Worm (Caenorhabditis elegans) whole organism, L3 larva: ENCODE results near the gene nlp-23.

Source experiments
- R02D3.7 ChIP-seq: fragments of 150-350 bp; optimal IDR thresholded peaks from 2 replicates; lab custom pipeline; 2014; ENCODE audit warnings: missing biosample characterization, missing genetic modification characterization
- ZK546.5 ChIP-seq: sonication (generic microtip); optimal IDR thresholded peaks from 2 replicates; lab custom pipeline; 2017; ENCODE audit warnings: missing biosample characterization, missing genetic modification characterization
- aly-2 ChIP-seq: fragments of 150-350 bp; optimal IDR thresholded peaks from 2 replicates; lab custom pipeline; 2014; ENCODE audit warnings: missing biosample characterization, missing genetic modification characterization
- ama-1 ChIP-seq: fragments of 150-350 bp; optimal IDR thresholded peaks from 2 replicates; lab custom pipeline; 2018
- ceh-28 ChIP-seq: fragments of 150-350 bp; optimal IDR thresholded peaks from 2 replicates; lab custom pipeline; 2014; ENCODE audit warnings: missing biosample characterization, missing genetic modification reagents, missing genetic modification characterization
- ceh-82 ChIP-seq: fragments of 150-350 bp; optimal IDR thresholded peaks from 2 replicates; lab custom pipeline; 2014; ENCODE audit warnings: missing biosample characterization, missing genetic modification characterization
- ceh-9 ChIP-seq: sonication (generic microtip); optimal IDR thresholded peaks from 2 replicates; lab custom pipeline; 2018; ENCODE audit warnings: missing biosample characterization, missing genetic modification characterization
- egl-5 ChIP-seq: fragments of 150-350 bp; optimal IDR thresholded peaks from 2 replicates; lab custom pipeline; 2017; ENCODE audit warnings: missing biosample characterization, missing genetic modification reagents, missing genetic modification characterization, inconsistent platforms
- elt-1 ChIP-seq: fragments of 150-350 bp; optimal IDR thresholded peaks from 2 replicates; lab custom pipeline; 2014; ENCODE audit warnings: missing biosample characterization, missing genetic modification characterization
- elt-2 ChIP-seq: sonication (generic microtip); optimal IDR thresholded peaks from 2 replicates; lab custom pipeline; 2016; ENCODE audit warnings: missing genetic modification reagents, mild to moderate bottlenecking, missing genetic modification characterization, missing compliant biosample characterization
- elt-3 ChIP-seq, 3 experiments: fragments of 150-350 bp in 1 of 3; sonication (generic microtip) in 2 of 3; optimal IDR thresholded peaks; 2 replicates in 2 of 3; 4 replicates in 1 of 3; lab custom pipeline; 2014 to 2017; ENCODE audit warnings: missing biosample characterization in 3 of 3, missing genetic modification characterization in 3 of 3
- eor-1 ChIP-seq, 2 experiments: fragments of 150-350 bp; optimal IDR thresholded peaks; 2 replicates each; lab custom pipeline; 2014 to 2018; ENCODE audit warnings: missing biosample characterization in 2 of 2, missing genetic modification characterization in 2 of 2
- fkh-10 ChIP-seq: sonication (generic microtip); optimal IDR thresholded peaks from 2 replicates; lab custom pipeline; 2017; ENCODE audit warnings: missing biosample characterization, missing genetic modification reagents, missing genetic modification characterization
- fkh-2 ChIP-seq: fragments of 150-350 bp; optimal IDR thresholded peaks from 2 replicates; lab custom pipeline; 2014; ENCODE audit warnings: missing biosample characterization, missing genetic modification reagents, missing genetic modification characterization
- fos-1 ChIP-seq: fragments of 150-350 bp; optimal IDR thresholded peaks from 2 replicates; lab custom pipeline; 2014; ENCODE audit warnings: missing biosample characterization, missing genetic modification characterization
- lin-15B ChIP-seq: fragments of 150-350 bp; optimal IDR thresholded peaks from 2 replicates; lab custom pipeline; 2014; ENCODE audit warnings: missing biosample characterization, missing genetic modification characterization
- lin-39 ChIP-seq: fragments of 150-350 bp; optimal IDR thresholded peaks from 2 replicates; lab custom pipeline; 2018; ENCODE audit warnings: missing biosample characterization, missing genetic modification reagents, missing genetic modification characterization
- lsy-12 ChIP-seq: sonication (generic microtip); optimal IDR thresholded peaks from 2 replicates; lab custom pipeline; 2016; ENCODE audit warnings: mild to moderate bottlenecking, missing genetic modification characterization, missing compliant biosample characterization
- mdl-1 ChIP-seq: fragments of 150-350 bp; optimal IDR thresholded peaks from 2 replicates; lab custom pipeline; 2014; ENCODE audit warnings: missing biosample characterization, missing genetic modification characterization
- nfya-1 ChIP-seq: sonication (generic microtip); optimal IDR thresholded peaks from 2 replicates; lab custom pipeline; 2017; ENCODE audit warnings: missing genetic modification characterization, mild to moderate bottlenecking, missing compliant biosample characterization, antibody characterized with exemption, moderate library complexity; ENCODE audit not compliant: insufficient read depth
- nhr-11 ChIP-seq: fragments of 150-350 bp; optimal IDR thresholded peaks from 2 replicates; lab custom pipeline; 2014; ENCODE audit warnings: missing biosample characterization, missing genetic modification characterization
- nhr-12 ChIP-seq: fragments of 150-350 bp; optimal IDR thresholded peaks from 2 replicates; lab custom pipeline; 2014; ENCODE audit warnings: missing biosample characterization, missing genetic modification characterization
- nhr-23 ChIP-seq: fragments of 150-350 bp; optimal IDR thresholded peaks from 2 replicates; lab custom pipeline; 2014; ENCODE audit warnings: missing biosample characterization, missing genetic modification reagents, missing genetic modification characterization
- nhr-237 ChIP-seq: fragments of 150-350 bp; optimal IDR thresholded peaks from 2 replicates; lab custom pipeline; 2014; ENCODE audit warnings: missing biosample characterization, missing genetic modification characterization
- nhr-25 ChIP-seq: sonication (generic microtip); optimal IDR thresholded peaks from 2 replicates; lab custom pipeline; 2017; ENCODE audit warnings: missing biosample characterization, missing genetic modification characterization
- nhr-28 ChIP-seq: fragments of 150-350 bp; optimal IDR thresholded peaks from 2 replicates; lab custom pipeline; 2014; ENCODE audit warnings: missing biosample characterization, missing genetic modification characterization
- nhr-67 ChIP-seq: fragments of 150-350 bp; optimal IDR thresholded peaks from 2 replicates; lab custom pipeline; 2014; ENCODE audit warnings: missing biosample characterization, missing genetic modification characterization
- nhr-77 ChIP-seq: fragments of 150-350 bp; optimal IDR thresholded peaks from 2 replicates; lab custom pipeline; 2014; ENCODE audit warnings: missing biosample characterization, missing genetic modification characterization
- pha-4 ChIP-seq: fragments of 150-350 bp; optimal IDR thresholded peaks from 2 replicates; lab custom pipeline; 2014; ENCODE audit warnings: missing biosample characterization, missing genetic modification reagents, missing genetic modification characterization
- sea-2 ChIP-seq: fragments of 150-350 bp; sonication (generic microtip); optimal IDR thresholded peaks from 4 replicates; lab custom pipeline; 2014; ENCODE audit warnings: missing biosample characterization, missing genetic modification reagents, missing genetic modification characterization
- skn-1 ChIP-seq: fragments of 150-350 bp; optimal IDR thresholded peaks from 2 replicates; lab custom pipeline; 2014; ENCODE audit warnings: missing biosample characterization, missing genetic modification characterization
- snpc-4 ChIP-seq: fragments of 150-350 bp; optimal IDR thresholded peaks from 2 replicates; lab custom pipeline; 2014; ENCODE audit warnings: missing biosample characterization, missing genetic modification characterization
- unc-39 ChIP-seq: sonication (generic microtip); optimal IDR thresholded peaks from 4 replicates; lab custom pipeline; 2017; ENCODE audit warnings: missing biosample characterization, missing genetic modification characterization
- unc-62 ChIP-seq: fragments of 150-350 bp; sonication (generic microtip); optimal IDR thresholded peaks from 4 replicates; lab custom pipeline; 2014; ENCODE audit warnings: missing biosample characterization, missing genetic modification reagents, missing genetic modification characterization
- zag-1 ChIP-seq: fragments of 150-350 bp; optimal IDR thresholded peaks from 2 replicates; lab custom pipeline; 2014; ENCODE audit warnings: missing biosample characterization, missing genetic modification characterization
- ztf-4 ChIP-seq: fragments of 150-350 bp; optimal IDR thresholded peaks from 2 replicates; lab custom pipeline; 2014; ENCODE audit warnings: missing biosample characterization, missing genetic modification characterization

nlp-23 gene

DNA sequence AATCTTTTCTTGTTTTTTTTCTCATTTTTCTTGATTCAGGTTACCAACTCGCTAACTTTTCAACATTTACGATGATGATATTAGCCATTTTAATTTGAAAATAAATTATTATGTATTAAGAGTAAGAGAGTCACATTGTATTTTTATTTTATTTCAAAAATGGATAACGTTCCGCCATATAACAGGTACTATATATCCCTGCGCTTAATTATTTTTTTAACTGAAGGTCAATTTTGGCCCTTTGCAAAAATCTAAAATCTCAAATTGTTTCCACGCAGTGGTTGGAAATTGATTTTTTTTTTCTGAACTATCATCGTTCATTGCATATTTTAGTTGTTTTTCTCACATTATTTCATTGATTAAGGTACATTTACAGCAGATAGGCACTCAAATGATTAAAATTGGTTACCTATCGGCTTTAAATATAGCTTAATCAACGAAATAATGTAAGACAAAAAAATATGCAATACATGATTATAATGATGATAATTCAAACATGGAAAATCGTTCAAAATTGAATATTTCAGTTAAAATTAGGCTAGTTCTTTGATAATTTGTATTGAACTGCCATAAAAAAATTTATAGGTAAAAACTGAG is 22.0 kb upstream of the nlp-23 start (continued):
- peak; percentile 40 for TF ChIP-seq ZK546.5 (tag; lab: Kevin White, UChicago)
- TF ChIP-seq snpc-4 (tag; lab: Kevin White, UChicago) = peak; percentile 89

ce11 chrX:2362872-2363271 is 20.1 kb upstream of the nlp-23 start:
- TF ChIP-seq lsy-12 (no peak), elt-3 (tag; optimal IDR thresholded peaks at IDR 0.05; lab: Kevin White, UChicago) (no peak)

DNA sequence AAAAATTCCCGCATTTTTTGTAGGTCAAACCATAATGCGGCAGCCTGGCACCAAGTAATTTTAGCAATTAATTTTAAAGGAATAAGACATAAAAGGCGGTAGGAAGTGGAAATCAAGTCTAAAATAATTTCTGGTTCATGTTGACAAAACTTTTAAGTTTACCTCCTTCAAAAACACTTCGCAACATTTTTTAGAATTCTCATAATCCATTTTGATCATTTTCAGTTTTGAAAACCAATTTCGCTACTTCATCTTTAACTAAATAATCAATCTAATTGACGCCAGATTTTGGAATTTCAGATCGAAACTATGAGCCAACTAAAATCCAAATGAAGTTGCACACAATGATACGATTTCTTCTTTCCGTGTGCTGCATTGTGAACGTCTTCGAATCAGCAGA is 17.0 kb upstream of the nlp-23 start, which contains the start of gene lgc-40:
lgc-40 (plus strand) TSS at position 301 of the 400 bp plus-strand sequence.
- TF ChIP-seq nhr-23 (tag; lab: Kevin White, UChicago) (no peak), pha-4 (no peak), lin-39 (tag; lab: Kevin White, UChicago) (no peak), ama-1 (lab: Kevin White, UChicago) (no peak), elt-1 (no peak), unc-39 (tag; lab: Kevin White, UChicago) (no peak), unc-62 (no peak), R02D3.7 (tag; lab: Kevin White, UChicago) (no peak), zag-1 (tag; lab: Kevin White, UChicago) (no peak), nhr-11 (tag; lab: Kevin White, UChicago) (no peak)

DNA sequence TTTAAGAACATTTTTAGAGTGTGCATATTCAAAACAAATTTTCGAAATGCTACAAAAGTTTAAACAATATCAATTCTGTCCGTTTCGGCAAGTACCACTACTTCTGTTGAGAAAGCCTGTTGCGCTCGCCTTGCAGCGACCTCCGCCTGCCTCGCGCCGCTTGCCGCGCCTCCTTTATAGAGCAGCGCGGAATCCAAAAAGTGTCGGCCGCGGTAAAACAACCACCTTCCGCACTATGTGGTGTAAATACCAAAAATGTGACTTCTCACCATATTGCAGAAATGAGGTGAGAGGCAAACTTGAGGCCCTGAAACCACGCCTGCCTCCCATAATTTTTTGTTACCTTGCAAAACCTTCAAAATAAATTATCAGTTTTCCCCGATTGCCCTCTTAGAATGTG is 10.2 kb upstream of the nlp-23 start:
- no peak for TF ChIP-seq lin-39 (tag; lab: Kevin White, UChicago)
- no peak for TF ChIP-seq fos-1 (tag; lab: Kevin White, UChicago)
- TF ChIP-seq ZK546.5 (tag; lab: Kevin White, UChicago) = no peak
- no peak for TF ChIP-seq ceh-28 (tag; lab: Kevin White, UChicago)
- no peak for TF ChIP-seq ceh-82 (tag; lab: Kevin White, UChicago)
- TF ChIP-seq zag-1 (tag; lab: Kevin White, UChicago) = no peak
- no peak for TF ChIP-seq nhr-12
- TF ChIP-seq ztf-4 (tag; lab: Kevin White, UChicago) = no peak
- TF ChIP-seq nhr-28 (tag; lab: Kevin White, UChicago) = no peak
- TF ChIP-seq skn-1 (tag; lab: Kevin White, UChicago) = no peak

DNA sequence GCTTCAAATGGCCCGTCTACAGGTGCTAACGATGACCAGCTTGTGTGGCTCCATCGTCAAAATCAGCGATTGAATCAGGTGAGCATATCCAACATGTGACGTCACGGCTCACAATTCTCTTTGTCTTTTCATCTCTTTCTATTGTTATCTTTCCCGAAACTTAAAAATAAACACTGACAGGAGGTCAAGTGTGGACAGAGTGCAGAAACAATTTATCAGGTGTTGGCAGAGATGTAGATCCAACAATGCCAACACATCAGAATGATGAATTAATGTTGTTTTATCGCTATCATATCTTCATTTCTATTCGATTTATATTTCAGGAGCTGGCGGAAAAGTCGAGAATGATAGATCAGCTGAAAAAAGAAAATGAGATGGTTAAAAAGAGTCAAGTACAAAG is 5.2 kb upstream of the nlp-23 start:
- TF ChIP-seq R02D3.7 (tag; lab: Kevin White, UChicago) = no peak
- no peak for TF ChIP-seq skn-1 (tag; lab: Kevin White, UChicago)
- TF ChIP-seq egl-5 (tag; lab: Kevin White, UChicago) = no peak
- TF ChIP-seq ceh-9 = no peak
- no peak for TF ChIP-seq nhr-12
- TF ChIP-seq sea-2 (GFP tag; lab: Kevin White, UChicago) = no peak
- TF ChIP-seq, all 47 proteins: peak for 0

ce11 chrX:2344666-2345065 is 1.9 kb upstream of the nlp-23 start, which contains the start of gene nlp-2:
Gene nlp-2, minus strand, starts transcription at chrX:2344766.
- TF ChIP-seq elt-2 (tag; lab: Kevin White, UChicago) (no peak), nhr-11 (tag; lab: Kevin White, UChicago) (no peak), ZK546.5 (tag; lab: Kevin White, UChicago) (no peak), lin-15B (tag; lab: Kevin White, UChicago) (no peak), mdl-1 (tag; lab: Kevin White, UChicago) (no peak), lin-39 (tag; lab: Kevin White, UChicago) (no peak), aly-2 (tag; lab: Kevin White, UChicago) (no peak)

- TF ChIP-seq fkh-2 (no peak), mdl-1 (tag; lab: Kevin White, UChicago) (no peak), fkh-10 (no peak), lin-39 (tag; lab: Kevin White, UChicago) (no peak), zag-1 (tag; lab: Kevin White, UChicago) (no peak), nfya-1 (tag; lab: Kevin White, UChicago) (no peak), nhr-237 (tag; lab: Kevin White, UChicago) (no peak), nhr-77 (tag; lab: Kevin White, UChicago) (no peak), eor-1 (tag; optimal IDR thresholded peaks at IDR 0.05; lab: Kevin White, UChicago) (no peak), nhr-23 (tag; lab: Kevin White, UChicago) (no peak), snpc-4 (tag; lab: Kevin White, UChicago) (no peak), nhr-28 (tag; lab: Kevin White, UChicago) (no peak), ama-1 (lab: Kevin White, UChicago) (no peak), nhr-25 (tag; lab: Kevin White, UChicago) (no peak), nhr-67 (tag; lab: Kevin White, UChicago) (no peak)
Measured at ce11 chrX:2344104-2344503, 1.3 kb upstream of the nlp-23 start.
